Worm (Caenorhabditis elegans) whole organism, L1 larva: ENCODE results near the gene F53B3.3.

Source experiments
- alr-1 ChIP-seq: fragments of 200-800 bp; sonication (Bioruptor generic); optimal IDR thresholded peaks from 2 replicates; lab custom pipeline; 2018; ENCODE audit warnings: borderline replicate concordance, mild to moderate bottlenecking, missing genetic modification characterization, missing compliant biosample characterization
- lin-14 ChIP-seq: fragments of 200-800 bp; sonication (Bioruptor generic); optimal IDR thresholded peaks from 2 replicates; lab custom pipeline; 2018; ENCODE audit warnings: mild to moderate bottlenecking, missing genetic modification characterization, moderate library complexity, missing compliant biosample characterization
- pax-3 ChIP-seq: fragments of 200-800 bp; sonication (Bioruptor generic); optimal IDR thresholded peaks from 2 replicates; lab custom pipeline; 2018; ENCODE audit warnings: mild to moderate bottlenecking, missing genetic modification characterization, moderate library complexity, missing compliant biosample characterization
- pqm-1 ChIP-seq: sonication (generic microtip); optimal IDR thresholded peaks from 3 replicates; lab custom pipeline; 2017; ENCODE audit warnings: missing biosample characterization, missing genetic modification characterization
- snpc-4 ChIP-seq: fragments of 150-350 bp; optimal IDR thresholded peaks from 2 replicates; lab custom pipeline; 2014; ENCODE audit warnings: missing biosample characterization, missing genetic modification characterization
- sptf-1 ChIP-seq: fragments of 150-350 bp; optimal IDR thresholded peaks from 2 replicates; lab custom pipeline; 2014; ENCODE audit warnings: missing biosample characterization, missing genetic modification characterization
- unc-130 ChIP-seq: fragments of 150-350 bp; optimal IDR thresholded peaks from 2 replicates; lab custom pipeline; 2017; ENCODE audit warnings: missing biosample characterization, missing genetic modification characterization, inconsistent platforms
- ztf-11 ChIP-seq, 2 experiments: sonication (generic microtip); optimal IDR thresholded peaks; 2 replicates each; lab custom pipeline; 2016 to 2017; ENCODE audit warnings: missing genetic modification characterization in 2 of 2, missing biosample characterization in 1 of 2, missing compliant biosample characterization in 1 of 2

- TF ChIP-seq alr-1 (tag; lab: Kevin White, UChicago): no peak
- no peak for TF ChIP-seq unc-130
- no peak for TF ChIP-seq lin-14
- peak; percentile 68 for TF ChIP-seq pqm-1 (tag; lab: Kevin White, UChicago)
- TF ChIP-seq pax-3 (tag; lab: Kevin White, UChicago): no peak
- TF ChIP-seq sptf-1 (tag; lab: Kevin White, UChicago): no peak
- no peak for TF ChIP-seq ztf-11 (tag; optimal IDR thresholded peaks at IDR 0.05; lab: Kevin White, UChicago)
- TF ChIP-seq snpc-4 (tag; lab: Kevin White, UChicago): no peak
Observed at ce11 chrX:2841754-2842153, 29.2 kb downstream of the F53B3.3 start.
